Worm (Caenorhabditis elegans): ENCODE results near the gene sptl-3.

ce11 chrV:13880163-13880562, 13.0 kb upstream of the sptl-3 start:
- TF ChIP-seq ama-1 (optimal IDR thresholded peaks at IDR 0.05) (no peak), aly-1 (tag; optimal IDR thresholded peaks at IDR 0.05) (no peak)

All from whole organism, early embryonic.